Fruit fly (Drosophila melanogaster): ENCODE measurements around the gene CtIP.
A peak's percentile ranks its signal among the peaks of the same experiment; 100 is the strongest.

Gene CtIP

dm6 chr3L:20447337-20447736, 11.3 kb downstream of the CtIP start (continued):
- TF ChIP-seq Oli (tag; optimal IDR thresholded peaks at IDR 0.05) (peak; percentile 25), Drgx (GFP tag; IDR thresholded peaks at IDR 0.05) (peak; percentile 48; the same call in 1 of the 2 replicates), sisA (GFP tag; IDR thresholded peaks at IDR 0.05) (peak; percentile 45), trem (tag; optimal IDR thresholded peaks at IDR 0.05) (peak; percentile 13), sna (GFP tag; IDR thresholded peaks at IDR 0.05; ENCODE audit: partially characterized antibody) (no peak), z (GFP tag; IDR thresholded peaks at IDR 0.05) (no peak), phol (tag; optimal IDR thresholded peaks at IDR 0.05) (peak; percentile 54), CG17361 (GFP tag; IDR thresholded peaks at IDR 0.05) (0 out of 3 replicates have a peak, but pooled peaks have one; percentile 24), slbo (GFP tag; IDR thresholded peaks at IDR 0.05) (0 out of 2 replicates have a peak, but pooled peaks have one; percentile 15), dpn (GFP tag; optimal IDR thresholded peaks at IDR 0.05) (peak in 1 of 2 experiments; percentile 22), PHDP (tag; optimal IDR thresholded peaks at IDR 0.05) (no peak), prd (optimal IDR thresholded peaks at IDR 0.05) (no peak), prd (GFP tag; IDR thresholded peaks at IDR 0.05) (peak; percentile 34; the same call in 1 of the 3 replicates), vvl (GFP tag; IDR thresholded peaks at IDR 0.05) (peak; percentile 38; the same call in 1 of the 2 replicates), CG9727 (GFP tag; optimal IDR thresholded peaks at IDR 0.05) (peak; percentile 37), CG11504 (tag; optimal IDR thresholded peaks at IDR 0.05) (peak; percentile 37), chinmo (GFP tag; IDR thresholded peaks at IDR 0.05; ENCODE audit: partially characterized antibody) (no peak), bsh (GFP tag; optimal IDR thresholded peaks at IDR 0.05) (peak in 1 of 2 experiments; percentile 43), CG11560 (tag; IDR thresholded peaks at IDR 0.05) (0 out of 3 replicates have a peak, but pooled peaks have one; percentile 35), CG14667 (GFP tag; IDR thresholded peaks at IDR 0.05) (0 out of 2 replicates have a peak, but pooled peaks have one; percentile 11), CG7928 (GFP tag; optimal IDR thresholded peaks at IDR 0.05) (no peak), row (GFP tag; IDR thresholded peaks at IDR 0.05) (0 out of 3 replicates have a peak, but pooled peaks have one; percentile 33), ken (GFP tag; IDR thresholded peaks at IDR 0.05) (peak; percentile 45; the same call in 1 of the 3 replicates), CG10959 (GFP tag; IDR thresholded peaks at IDR 0.05) (peak; percentile 43; the same call in 1 of the 2 replicates), CG12391 (tag; optimal IDR thresholded peaks at IDR 0.05) (peak; percentile 18), CoRest (tag; optimal IDR thresholded peaks at IDR 0.05) (peak; percentile 26), Spps (tag; optimal IDR thresholded peaks at IDR 0.05) (peak; percentile 34), CG5180 (GFP tag; optimal IDR thresholded peaks at IDR 0.05) (peak; percentile 79), Med (GFP tag) (peak; percentile 55), CG1529 (GFP tag; optimal IDR thresholded peaks at IDR 0.05) (no peak), gt (GFP tag; IDR thresholded peaks at IDR 0.05) (no peak), sim (GFP tag; IDR thresholded peaks at IDR 0.05) (0 out of 2 replicates have a peak, but pooled peaks have one; percentile 17), Hsf (GFP tag; optimal IDR thresholded peaks at IDR 0.05) (peak; percentile 9), fd96Cb (tag; optimal IDR thresholded peaks at IDR 0.05) (peak; percentile 36), D19A (tag; optimal IDR thresholded peaks at IDR 0.05) (peak; percentile 48), CG15696 (tag; optimal IDR thresholded peaks at IDR 0.05) (peak; percentile 32), CG10565 (GFP tag; optimal IDR thresholded peaks at IDR 0.05) (no peak), CG16815 (GFP tag; optimal IDR thresholded peaks at IDR 0.05) (peak; percentile 50), CG18262 (tag; optimal IDR thresholded peaks at IDR 0.05) (peak; percentile 42), CG6689 (GFP tag; IDR thresholded peaks at IDR 0.05) (peak; percentile 36; the same call in 1 of the 2 replicates), CG30403 (GFP tag; optimal IDR thresholded peaks at IDR 0.05) (peak; percentile 37), CG10267 (tag; optimal IDR thresholded peaks at IDR 0.05) (peak; percentile 10), CG16813 (GFP tag; IDR thresholded peaks at IDR 0.05; ENCODE audit: partially characterized antibody) (0 out of 3 replicates have a peak, but pooled peaks have one; percentile 21), lmd (GFP tag; IDR thresholded peaks at IDR 0.05) (peak; percentile 16; the same call in 1 of the 2 replicates), CG14710 (tag; optimal IDR thresholded peaks at IDR 0.05) (peak; percentile 30), sqz (GFP tag; optimal IDR thresholded peaks at IDR 0.05) (no peak), sug (tag; optimal IDR thresholded peaks at IDR 0.05) (no peak), CG3726 (GFP tag; IDR thresholded peaks at IDR 0.05) (0 out of 3 replicates have a peak, but pooled peaks have one; percentile 36), CG18476 (GFP tag; optimal IDR thresholded peaks at IDR 0.05) (peak; percentile 3)
